Fruit fly (Drosophila melanogaster): ENCODE results near the gene CG13481.

The CG13481 gene

dm6 chr3L:14343344-14343972 lies 26.0 kb downstream of the CG13481 start:
- TF ChIP-seq CG12605 (GFP tag; IDR thresholded peaks at IDR 0.05) (no peak), fd96Ca (GFP tag; IDR thresholded peaks at IDR 0.05) (no peak), CG10348 (GFP tag; IDR thresholded peaks at IDR 0.05) (no peak), Ets98B (GFP tag; IDR thresholded peaks at IDR 0.05) (no peak), CG8159 (tag; optimal IDR thresholded peaks at IDR 0.05) (no peak), EcR (GFP tag; optimal IDR thresholded peaks at IDR 0.05) (no peak), Pif1A (GFP tag; optimal IDR thresholded peaks at IDR 0.05) (no peak), gl (tag; optimal IDR thresholded peaks at IDR 0.05) (no peak), CG17806 (tag; optimal IDR thresholded peaks at IDR 0.05) (no peak), CG4496 (GFP tag; IDR thresholded peaks at IDR 0.05) (no peak), rn (GFP tag; IDR thresholded peaks at IDR 0.05) (no peak), CG13204 (GFP tag; optimal IDR thresholded peaks at IDR 0.05) (no peak), CG8301 (tag; optimal IDR thresholded peaks at IDR 0.05) (no peak), CG9948 (tag; optimal IDR thresholded peaks at IDR 0.05) (no peak), Snoo (tag; optimal IDR thresholded peaks at IDR 0.05) (no peak), Pif1B (GFP tag; optimal IDR thresholded peaks at IDR 0.05) (no peak), CG14655 (GFP tag; optimal IDR thresholded peaks at IDR 0.05) (no peak), CG34367 (tag; optimal IDR thresholded peaks at IDR 0.05) (no peak)

- peak; percentile 83 for TF ChIP-seq CG9948 (tag; optimal IDR thresholded peaks at IDR 0.05)
- peak; percentile 89 for TF ChIP-seq Ets98B (GFP tag; IDR thresholded peaks at IDR 0.05)
- peak; percentile 56 for TF ChIP-seq CG10348 (GFP tag; IDR thresholded peaks at IDR 0.05)
- peak; percentile 77 for TF ChIP-seq CG12605 (GFP tag; IDR thresholded peaks at IDR 0.05)
- TF ChIP-seq CG17806 (tag; optimal IDR thresholded peaks at IDR 0.05), result peak; percentile 88
- peak; percentile 86 for TF ChIP-seq Pif1B (GFP tag; optimal IDR thresholded peaks at IDR 0.05)
- TF ChIP-seq EcR (GFP tag; optimal IDR thresholded peaks at IDR 0.05), result peak; percentile 43
- peak; percentile 82 for TF ChIP-seq rn (GFP tag; IDR thresholded peaks at IDR 0.05)
- peak; percentile 63 for TF ChIP-seq Snoo (tag; optimal IDR thresholded peaks at IDR 0.05)
- TF ChIP-seq CG13204 (GFP tag; optimal IDR thresholded peaks at IDR 0.05), result peak; percentile 78
- peak; percentile 86 for TF ChIP-seq CG8301 (tag; optimal IDR thresholded peaks at IDR 0.05)
- no peak for TF ChIP-seq D1 (tag; optimal IDR thresholded peaks at IDR 0.05)
- TF ChIP-seq CG14655 (GFP tag; optimal IDR thresholded peaks at IDR 0.05), result peak; percentile 90
- TF ChIP-seq CG4496 (GFP tag; IDR thresholded peaks at IDR 0.05), result peak; percentile 94
- peak; percentile 81 for TF ChIP-seq gl (tag; optimal IDR thresholded peaks at IDR 0.05)
- TF ChIP-seq CG32121 (GFP tag; IDR thresholded peaks at IDR 0.05), result peak; percentile 84
- peak; percentile 87 for TF ChIP-seq CG8159 (tag; optimal IDR thresholded peaks at IDR 0.05)
- peak; percentile 89 for TF ChIP-seq CG15710 (tag; optimal IDR thresholded peaks at IDR 0.05)
- TF ChIP-seq Pif1A (GFP tag; optimal IDR thresholded peaks at IDR 0.05), result peak; percentile 95
- TF ChIP-seq CG34367 (tag; optimal IDR thresholded peaks at IDR 0.05), result peak; percentile 86
- TF ChIP-seq fd96Ca (GFP tag; IDR thresholded peaks at IDR 0.05), result peak; percentile 95
Observed at dm6 chr3L:14338886-14339285, 30.6 kb downstream of the CG13481 start.

- TF ChIP-seq Snoo (tag; optimal IDR thresholded peaks at IDR 0.05) (no peak), CG13204 (GFP tag; optimal IDR thresholded peaks at IDR 0.05) (peak; percentile 20), CG9948 (tag; optimal IDR thresholded peaks at IDR 0.05) (peak; percentile 88), CG14655 (GFP tag; optimal IDR thresholded peaks at IDR 0.05) (peak; percentile 92), fd96Ca (GFP tag; IDR thresholded peaks at IDR 0.05) (peak; percentile 89), CG8159 (tag; optimal IDR thresholded peaks at IDR 0.05) (peak; percentile 79), CG12605 (GFP tag; IDR thresholded peaks at IDR 0.05) (peak; percentile 83), rn (GFP tag; IDR thresholded peaks at IDR 0.05) (peak; percentile 76), CG8301 (tag; optimal IDR thresholded peaks at IDR 0.05) (peak; percentile 88), CG34367 (tag; optimal IDR thresholded peaks at IDR 0.05) (peak; percentile 52), Pif1A (GFP tag; optimal IDR thresholded peaks at IDR 0.05) (peak; percentile 82), CG17806 (tag; optimal IDR thresholded peaks at IDR 0.05) (peak; percentile 72), CG32121 (GFP tag; IDR thresholded peaks at IDR 0.05) (peak; percentile 74), CG4496 (GFP tag; IDR thresholded peaks at IDR 0.05) (peak; percentile 91), CG15710 (tag; optimal IDR thresholded peaks at IDR 0.05) (peak; percentile 63), D1 (tag; optimal IDR thresholded peaks at IDR 0.05) (peak; percentile 55), CG10348 (GFP tag; IDR thresholded peaks at IDR 0.05) (no peak), gl (tag; optimal IDR thresholded peaks at IDR 0.05) (peak; percentile 63), Ets98B (GFP tag; IDR thresholded peaks at IDR 0.05) (peak; percentile 87), Pif1B (GFP tag; optimal IDR thresholded peaks at IDR 0.05) (peak; percentile 74), EcR (GFP tag; optimal IDR thresholded peaks at IDR 0.05) (no peak)
Observed at dm6 chr3L:14335880-14336279, 33.6 kb downstream of the CG13481 start.

- TF ChIP-seq CG15710 (tag; optimal IDR thresholded peaks at IDR 0.05) (no peak), CG14655 (GFP tag; optimal IDR thresholded peaks at IDR 0.05) (peak; percentile 34), Pif1A (GFP tag; optimal IDR thresholded peaks at IDR 0.05) (no peak), Ets98B (GFP tag; IDR thresholded peaks at IDR 0.05) (no peak), EcR (GFP tag; optimal IDR thresholded peaks at IDR 0.05) (no peak), D1 (tag; optimal IDR thresholded peaks at IDR 0.05) (no peak), CG12605 (GFP tag; IDR thresholded peaks at IDR 0.05) (no peak), CG34367 (tag; optimal IDR thresholded peaks at IDR 0.05) (no peak), CG32121 (GFP tag; IDR thresholded peaks at IDR 0.05) (no peak)
Observed at dm6 chr3L:14332533-14332932, 37.0 kb downstream of the CG13481 start.

- TF ChIP-seq CG12605 (GFP tag; IDR thresholded peaks at IDR 0.05), result no peak
- no peak for TF ChIP-seq CG17806 (tag; optimal IDR thresholded peaks at IDR 0.05)
- TF ChIP-seq Pif1A (GFP tag; optimal IDR thresholded peaks at IDR 0.05), result no peak
- no peak for TF ChIP-seq D1 (tag; optimal IDR thresholded peaks at IDR 0.05)
- TF ChIP-seq CG14655 (GFP tag; optimal IDR thresholded peaks at IDR 0.05), result no peak
- TF ChIP-seq CG34367 (tag; optimal IDR thresholded peaks at IDR 0.05), result no peak
- TF ChIP-seq fd96Ca (GFP tag; IDR thresholded peaks at IDR 0.05), result no peak
- TF ChIP-seq EcR (GFP tag; optimal IDR thresholded peaks at IDR 0.05), result no peak
- no peak for TF ChIP-seq CG8159 (tag; optimal IDR thresholded peaks at IDR 0.05)
- TF ChIP-seq CG10348 (GFP tag; IDR thresholded peaks at IDR 0.05), result no peak
- TF ChIP-seq CG9948 (tag; optimal IDR thresholded peaks at IDR 0.05), result no peak
Observed at dm6 chr3L:14329042-14329441, 40.5 kb downstream of the CG13481 start, which contains the start of gene CG13482. CG13482 (plus strand) TSS chr3L:14329346.

Data from whole organism, pupa.